Worm (Caenorhabditis elegans) whole organism, dauer: ENCODE results near the gene mip-2.

Experiments used
- unc-62 ChIP-seq: sonication (generic microtip); optimal IDR thresholded peaks from 2 replicates; lab custom pipeline; 2017; ENCODE audit warnings: missing biosample characterization, missing genetic modification reagents, missing genetic modification characterization

mip-2 gene

DNA sequence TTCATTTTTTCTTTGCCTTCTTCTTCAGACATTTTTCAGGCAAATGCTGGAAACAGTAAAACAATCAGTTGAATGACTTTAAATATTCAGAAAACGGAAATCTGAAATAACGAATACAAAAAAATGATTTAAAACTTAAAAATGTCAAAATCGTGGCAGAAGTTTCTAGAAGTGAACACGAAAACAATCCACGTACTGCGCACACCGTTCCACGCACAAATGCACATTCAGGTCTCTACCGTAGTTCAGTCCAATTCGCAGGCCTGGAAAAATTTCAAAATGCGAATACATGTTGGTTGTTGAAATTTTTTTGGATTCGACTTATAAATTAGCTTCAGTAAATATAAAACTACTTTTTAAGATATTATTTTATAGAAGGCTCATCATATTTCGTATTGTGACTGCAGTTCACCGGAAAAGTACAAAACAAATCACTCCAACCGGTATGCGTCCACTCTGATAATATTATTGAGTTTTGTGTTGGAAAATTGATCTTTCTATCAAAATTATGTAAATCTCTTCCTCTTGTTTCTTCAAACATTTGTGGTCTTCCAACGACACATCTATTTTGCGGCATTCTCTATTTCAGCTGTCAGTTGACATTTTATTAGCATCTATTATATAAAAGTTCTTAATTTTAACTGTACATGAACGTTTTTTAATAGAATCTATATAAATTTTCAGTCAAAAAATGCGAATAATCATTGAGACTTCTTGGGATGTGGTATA, at the start of gene mip-2, which contains the start of gene F58G11.4:
mip-2 (minus strand) TSS at position 48 of the 729 bp plus-strand sequence.
F58G11.4 (plus strand) TSS at position 679 of the 729 bp plus-strand sequence.
- TF ChIP-seq unc-62: no peak

DNA sequence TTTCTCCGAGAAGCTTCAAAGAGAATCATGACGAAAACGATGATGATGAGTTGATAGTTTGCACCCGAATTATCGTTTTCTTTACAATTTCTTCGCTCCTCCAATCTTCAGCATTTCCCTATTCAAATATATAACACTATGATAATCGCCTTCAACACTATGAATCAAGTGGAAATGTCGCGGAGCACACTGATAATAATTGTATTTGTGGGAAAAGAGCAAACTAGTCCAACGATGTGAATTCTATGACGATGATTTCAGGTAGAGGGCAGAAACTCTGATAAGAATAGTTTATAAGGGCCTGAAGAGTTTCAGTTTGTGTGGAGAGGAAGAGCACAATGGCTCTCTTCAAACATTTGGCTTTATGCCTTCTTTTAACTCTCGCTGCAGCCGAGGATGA, 44.8 kb upstream of the mip-2 start, which contains the start of gene T01D3.6:
T01D3.6 (plus strand) TSS at position 294 of the 400 bp plus-strand sequence.
- no peak for TF ChIP-seq unc-62

DNA sequence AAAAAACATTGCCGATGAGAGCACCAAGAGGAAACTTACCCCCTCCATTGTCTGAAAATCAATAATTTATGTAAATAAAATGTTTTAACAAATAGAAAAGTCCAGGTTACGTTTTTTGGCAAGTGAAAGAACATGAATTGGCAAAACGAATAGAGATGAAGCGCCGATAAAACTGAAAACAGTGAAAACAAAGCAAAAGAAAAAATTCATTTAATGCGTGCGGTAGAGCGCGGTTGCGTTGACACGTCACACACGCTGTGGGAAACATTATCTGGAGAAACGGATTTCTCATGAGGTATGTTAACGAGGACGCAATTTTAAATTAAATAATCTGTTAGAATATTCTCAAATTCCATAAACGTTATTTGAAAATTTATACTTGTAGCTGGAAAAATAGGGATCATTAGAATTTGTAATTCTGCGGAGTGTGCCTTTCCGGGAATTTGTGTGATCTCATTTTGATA, 43.5 kb upstream of the mip-2 start, which contains the start of gene zipt-9:
zipt-9 (minus strand) TSS at position 51 of the 464 bp plus-strand sequence.
- TF ChIP-seq unc-62: no peak

DNA sequence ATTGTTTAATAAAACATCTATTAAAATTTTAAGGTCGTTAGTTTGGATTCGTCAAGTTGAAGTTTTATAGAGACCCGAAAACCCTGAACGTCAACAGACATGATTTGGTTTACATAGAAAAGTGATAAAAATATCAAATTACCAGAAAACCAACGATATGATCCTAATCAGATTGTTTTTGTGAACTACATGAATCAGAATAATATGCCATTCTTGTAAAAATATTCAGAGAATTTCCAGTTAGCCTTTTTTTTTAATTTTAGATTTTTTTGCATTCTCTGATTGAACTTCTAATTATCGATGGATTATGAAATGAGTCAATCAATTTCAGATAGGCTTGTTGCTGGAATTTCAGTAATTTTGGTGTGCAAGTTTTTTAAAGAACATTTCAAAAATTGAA, 39.3 kb upstream of the mip-2 start, which contains the start of gene srx-96:
srx-96 (plus strand) TSS at position 301 of the 400 bp plus-strand sequence.
- TF ChIP-seq unc-62: no peak

DNA sequence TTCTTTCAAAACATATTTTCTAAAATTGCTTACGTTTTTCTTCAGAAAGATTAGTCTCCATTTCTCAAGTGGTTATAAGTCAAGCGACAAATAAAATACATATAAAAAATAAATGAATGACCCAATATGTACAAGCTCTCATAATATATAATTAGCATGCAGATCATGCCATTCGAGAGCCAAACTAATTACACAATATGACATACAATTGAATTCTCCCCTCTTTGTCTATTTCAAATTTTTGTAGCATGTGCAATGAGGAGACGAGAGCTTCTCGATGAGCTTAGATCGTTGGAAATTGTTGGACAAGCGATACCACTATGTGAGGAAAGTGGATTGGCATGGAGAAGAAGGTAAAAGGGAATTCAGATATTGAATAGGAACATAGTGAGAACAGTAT, 35.5 kb upstream of the mip-2 start, which contains the start of gene hlh-34:
hlh-34 (minus strand) TSS at position 101 of the 400 bp plus-strand sequence.
- no peak for TF ChIP-seq unc-62

DNA sequence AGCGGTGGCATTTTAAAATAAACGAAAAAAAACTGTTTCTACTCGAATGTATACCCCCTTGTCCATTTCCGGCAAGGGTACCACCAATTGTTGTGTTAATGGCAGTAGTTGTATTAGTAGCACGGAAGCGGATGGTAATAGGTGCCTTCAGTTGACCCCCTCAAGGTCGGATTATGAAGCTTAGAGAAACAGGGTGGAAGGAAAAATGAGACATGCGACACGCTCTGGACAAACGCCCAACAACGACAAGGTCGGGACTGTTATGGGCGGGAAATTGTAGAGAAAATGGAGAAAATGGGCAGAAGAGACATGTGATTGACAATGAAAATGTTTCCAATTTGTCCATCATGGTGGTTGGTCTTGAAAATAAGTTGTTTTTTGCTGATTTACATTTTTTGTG, 32.2 kb upstream of the mip-2 start, which contains the start of gene T01D3.3:
T01D3.3 (plus strand) TSS at position 312 of the 400 bp plus-strand sequence.
- no peak for TF ChIP-seq unc-62

DNA sequence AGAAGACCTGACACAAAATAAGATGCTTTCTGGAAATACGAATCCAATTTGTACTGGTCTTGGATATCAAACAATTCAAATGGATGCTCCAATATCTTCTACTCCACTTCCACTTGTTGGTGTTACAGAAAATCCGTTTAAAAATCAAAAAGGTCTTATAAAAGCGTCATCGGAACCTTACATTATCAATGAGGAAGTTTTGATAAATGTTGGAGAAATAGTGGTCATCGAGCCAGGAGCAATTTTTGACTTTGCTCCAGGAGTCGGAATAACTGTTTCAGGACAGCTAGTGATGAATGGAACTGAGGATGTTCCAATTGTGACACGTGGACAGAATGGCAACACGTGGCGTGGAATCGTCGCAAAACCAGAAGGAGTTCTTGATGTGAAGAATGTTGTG, 22.3 kb upstream of the mip-2 start:
- no peak for TF ChIP-seq unc-62

DNA sequence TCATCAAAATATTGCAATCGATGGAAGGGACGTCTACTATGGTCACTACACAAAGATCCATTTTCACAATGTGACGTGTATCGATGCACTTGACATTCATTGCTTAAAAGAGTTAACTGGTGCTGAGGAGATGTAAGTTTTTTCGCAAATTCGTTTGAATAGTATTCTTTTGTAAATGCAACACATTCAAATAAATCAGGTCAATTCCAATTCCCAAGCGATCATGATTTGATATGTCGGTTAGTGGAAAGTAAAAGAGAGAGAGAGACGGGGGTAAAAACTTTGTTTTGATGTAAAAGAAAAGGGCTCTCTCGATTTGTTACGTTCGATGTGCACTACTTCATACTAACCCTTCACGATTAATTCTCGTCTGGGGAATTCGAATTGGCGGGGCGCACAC, 18.5 kb upstream of the mip-2 start:
- TF ChIP-seq unc-62: no peak

DNA sequence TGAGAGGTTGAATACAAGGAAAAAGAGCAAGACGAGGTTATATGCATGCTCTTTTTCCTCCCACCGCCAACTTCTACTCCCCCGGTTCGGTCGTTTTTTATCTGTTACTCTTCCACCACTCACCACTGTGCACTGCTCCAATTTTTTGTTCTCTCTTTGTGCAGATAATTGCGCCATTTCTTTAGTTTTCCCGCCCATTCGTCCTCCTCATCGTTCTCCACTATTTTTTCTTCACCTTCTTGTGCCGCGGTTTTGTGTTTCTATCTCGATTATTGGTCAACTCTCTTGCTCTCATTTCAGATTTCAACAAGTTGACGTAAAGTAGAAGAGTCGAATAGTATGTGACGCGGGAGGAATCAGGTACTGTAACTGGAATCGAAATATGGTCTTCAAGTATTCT, 17.8 kb upstream of the mip-2 start, which contains the start of gene T01D3.1:
T01D3.1 (plus strand) TSS at position 301 of the 400 bp plus-strand sequence.
- no peak for TF ChIP-seq unc-62

DNA sequence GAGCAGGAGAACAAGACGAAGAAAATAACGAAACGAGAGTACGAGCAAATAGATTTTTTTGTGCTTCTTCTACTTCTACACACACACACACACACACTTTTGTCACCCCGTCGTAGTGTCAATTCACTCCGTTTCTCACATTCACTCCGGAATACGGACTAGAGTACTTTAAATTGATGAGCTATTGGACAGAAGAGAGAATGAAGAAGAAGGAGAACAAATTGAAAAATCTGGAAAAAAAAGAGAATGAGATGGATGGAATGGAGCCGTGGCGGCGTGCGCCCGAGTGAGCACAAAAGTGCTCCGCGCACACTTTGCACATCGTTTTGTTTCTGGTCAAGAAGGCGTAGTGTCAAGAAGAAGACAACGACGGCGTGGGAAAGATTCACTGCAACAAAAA, 15.7 kb upstream of the mip-2 start:
- TF ChIP-seq unc-62: no peak

DNA sequence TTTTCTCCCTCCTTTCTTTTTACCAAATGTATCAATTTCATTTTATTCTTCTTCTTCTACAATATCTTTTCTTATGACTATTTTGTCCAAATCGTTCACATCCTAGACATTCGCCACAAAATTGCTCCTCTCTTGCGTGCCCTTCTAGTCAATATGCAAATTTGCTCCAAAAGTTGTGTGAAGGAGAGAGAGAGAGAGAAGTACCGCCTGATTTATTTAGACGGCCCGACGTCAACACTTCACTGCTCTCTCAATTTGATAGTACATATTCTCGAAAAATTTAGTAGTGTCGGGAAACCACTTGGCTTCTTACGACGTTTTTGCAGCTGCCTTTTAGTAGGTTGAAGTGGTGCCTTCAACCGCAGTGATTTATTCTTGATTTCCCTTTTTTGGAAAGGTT, 14.8 kb upstream of the mip-2 start:
- TF ChIP-seq unc-62: no peak

DNA sequence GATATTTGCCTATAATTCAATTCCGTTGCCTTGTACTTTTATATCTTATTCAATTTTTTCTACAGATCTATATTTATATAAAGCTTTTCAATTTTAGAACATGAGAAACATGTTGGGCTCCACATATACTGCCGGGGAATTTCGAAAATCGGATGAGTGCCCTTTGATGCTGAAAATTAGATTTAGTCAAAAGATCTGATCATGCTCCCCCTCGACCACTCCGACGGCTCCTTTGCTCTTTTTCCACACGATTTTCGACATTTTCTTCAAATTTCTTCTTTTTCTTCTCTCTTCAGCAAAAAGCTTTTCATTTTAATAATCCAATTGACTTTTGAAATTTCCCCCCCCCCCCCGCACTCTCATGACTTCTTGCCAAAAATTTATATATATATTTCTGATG, 9.7 kb upstream of the mip-2 start:
- no peak for TF ChIP-seq unc-62

DNA sequence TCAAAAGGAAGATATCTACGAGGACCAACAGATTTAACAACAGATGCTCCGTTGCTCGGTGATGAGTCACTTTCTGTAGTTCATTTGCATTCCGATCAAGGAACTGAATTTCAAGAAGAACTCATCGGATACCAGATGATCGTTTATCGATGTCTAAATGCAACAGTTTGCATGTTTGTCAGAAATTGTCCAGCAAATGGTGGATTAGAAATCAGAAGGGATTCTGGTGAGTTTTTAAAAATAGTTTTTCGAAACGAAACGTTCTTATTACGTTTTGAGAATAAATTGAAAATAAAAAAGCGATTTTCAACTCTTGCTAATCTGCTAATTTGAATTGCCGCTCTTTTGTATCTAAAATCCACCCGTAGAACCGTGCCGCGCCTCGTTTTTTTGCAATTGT, 8.1 kb upstream of the mip-2 start:
- TF ChIP-seq unc-62: no peak

DNA sequence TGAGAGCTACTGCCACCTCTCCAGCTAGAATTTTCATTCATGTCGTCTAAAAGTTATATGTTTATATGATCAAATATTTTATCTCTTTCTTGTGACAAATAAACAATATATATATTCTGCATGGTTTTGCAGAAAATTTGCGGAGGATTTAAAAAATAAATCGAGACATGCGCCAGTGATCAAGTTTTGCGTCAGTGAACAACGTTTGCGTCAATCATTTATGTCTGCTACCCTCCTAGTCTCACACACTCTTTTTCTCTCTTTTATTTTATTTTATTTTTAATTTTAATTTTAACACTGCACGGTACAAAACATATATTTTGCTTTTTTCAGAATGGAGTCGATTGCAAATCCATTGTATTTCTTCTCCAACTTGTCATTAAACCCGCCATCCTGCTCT, 6.8 kb upstream of the mip-2 start, which contains the start of the genes tag-65 and ccz-1:
tag-65 (minus strand) TSS at position 46 of the 400 bp plus-strand sequence.
ccz-1 (plus strand) TSS at position 334 of the 400 bp plus-strand sequence.
- no peak for TF ChIP-seq unc-62

DNA sequence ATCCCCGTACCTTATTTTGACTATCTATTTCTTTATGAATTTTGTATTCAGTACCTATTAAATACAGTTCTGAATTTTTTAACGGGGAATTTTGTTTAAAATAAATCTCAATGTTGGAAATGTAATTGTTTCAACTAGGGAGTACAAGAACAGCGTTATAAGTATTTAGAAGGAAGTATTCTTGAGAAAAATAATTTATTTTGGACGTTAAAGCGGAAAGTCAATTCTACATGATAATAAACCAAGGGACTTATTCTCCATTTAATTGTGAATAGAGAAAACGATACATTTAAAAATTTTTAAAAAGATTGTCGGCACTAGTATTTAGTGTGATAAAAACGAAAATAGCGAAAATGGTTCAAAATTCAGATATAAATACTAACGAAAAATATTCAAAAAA, 2.6 kb downstream of the mip-2 start:
- TF ChIP-seq unc-62: no peak

DNA sequence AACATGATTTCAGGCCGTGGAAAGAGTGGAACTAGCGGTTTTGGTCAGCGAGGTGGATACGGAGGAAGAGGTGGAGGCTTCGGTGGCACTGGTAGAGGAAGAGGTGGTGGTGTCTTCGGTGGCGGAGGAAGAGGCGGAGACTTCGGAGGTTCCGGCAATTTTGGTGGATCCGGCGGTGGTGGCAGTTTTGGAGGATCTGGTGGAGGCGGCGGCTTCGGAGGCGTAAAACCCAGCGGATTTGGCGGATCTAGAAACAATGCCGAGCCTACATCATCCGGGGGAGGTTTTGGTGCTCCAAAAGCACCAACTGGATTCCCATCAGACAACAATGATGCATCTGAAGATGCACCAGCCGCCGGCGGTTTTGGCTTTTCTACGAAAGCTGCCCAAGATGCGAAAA, 3.4 kb downstream of the mip-2 start:
- no peak for TF ChIP-seq unc-62

DNA sequence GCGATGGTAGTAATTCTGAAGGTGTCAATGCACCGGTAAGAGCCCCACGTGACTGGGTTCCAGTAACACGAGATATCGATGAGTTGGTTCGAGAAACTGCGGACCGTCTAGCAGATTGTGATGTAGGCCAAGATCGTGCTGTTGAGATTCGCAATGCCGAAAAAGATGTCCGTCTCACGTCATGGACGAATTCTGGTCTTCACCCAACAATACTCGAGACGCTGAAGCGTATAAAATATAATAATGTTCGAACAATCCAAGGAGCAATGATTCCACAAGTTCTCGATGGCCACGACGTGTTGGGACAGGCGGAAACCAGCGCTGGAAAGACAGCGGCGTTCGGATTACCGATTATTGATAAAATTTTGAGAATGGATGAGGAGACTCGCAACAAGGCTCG, 5.3 kb downstream of the mip-2 start:
- TF ChIP-seq unc-62: no peak

DNA sequence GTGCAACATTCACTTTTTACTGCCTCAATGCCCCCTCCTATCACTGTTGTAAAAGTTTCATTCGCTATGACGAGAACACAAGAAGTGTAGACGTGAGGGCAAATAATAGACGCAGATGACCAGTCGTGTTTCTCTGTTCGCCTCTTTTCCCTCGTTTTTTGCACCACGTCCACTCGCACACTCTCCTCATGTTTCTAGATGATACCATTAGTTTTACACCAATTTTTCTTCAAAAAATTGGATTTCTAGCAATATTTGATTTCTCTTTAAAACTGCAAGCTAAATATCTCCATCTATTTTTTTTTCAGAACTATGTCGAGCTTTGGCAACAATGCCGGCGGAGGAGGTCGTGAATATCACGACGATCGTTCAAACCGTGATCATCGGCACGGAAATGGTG, 6.7 kb downstream of the mip-2 start, which contains the start of gene rde-12:
rde-12 (plus strand) TSS at position 301 of the 400 bp plus-strand sequence.
- TF ChIP-seq unc-62: no peak
